Fruit fly (Drosophila melanogaster): Measurements from ENCODE around the gene CG4229.

The CG4229 gene

dm6 chr3L:16566093-16566492 lies 9.5 kb downstream of the CG4229 start:
- TF ChIP-seq NfI (GFP tag; optimal IDR thresholded peaks at IDR 0.05) = no peak
- no peak for TF ChIP-seq CG31224 (GFP tag; IDR thresholded peaks at IDR 0.05)
- TF ChIP-seq CG9609 (GFP tag; optimal IDR thresholded peaks at IDR 0.05) = no peak
- no peak for TF ChIP-seq CG3995 (GFP tag; optimal IDR thresholded peaks at IDR 0.05)
- no peak for TF ChIP-seq CG12942 (GFP tag; optimal IDR thresholded peaks at IDR 0.05)
- no peak for TF ChIP-seq ac (GFP tag; optimal IDR thresholded peaks at IDR 0.05)
- TF ChIP-seq wdn (GFP tag; IDR thresholded peaks at IDR 0.05) = no peak
- TF ChIP-seq CG3163 (GFP tag; optimal IDR thresholded peaks at IDR 0.05) = no peak
- no peak for TF ChIP-seq Ets97D (GFP tag; optimal IDR thresholded peaks at IDR 0.05)
- peak; percentile 29 for TF ChIP-seq CG12391 (tag; optimal IDR thresholded peaks at IDR 0.05)
- no peak for TF ChIP-seq tap (tag; optimal IDR thresholded peaks at IDR 0.05)
- TF ChIP-seq Poxn (GFP tag; IDR thresholded peaks at IDR 0.05) = no peak
- TF ChIP-seq CG32767 (GFP tag; IDR thresholded peaks at IDR 0.05) = no peak
- no peak for TF ChIP-seq Lhr (GFP tag; optimal IDR thresholded peaks at IDR 0.05)
- peak; percentile 51 for TF ChIP-seq zen (tag; optimal IDR thresholded peaks at IDR 0.05)
- TF ChIP-seq CG9727 (GFP tag; optimal IDR thresholded peaks at IDR 0.05) = peak; percentile 11
- no peak for TF ChIP-seq z (GFP tag; IDR thresholded peaks at IDR 0.05)
- TF ChIP-seq lab (GFP tag; optimal IDR thresholded peaks at IDR 0.05) = no peak
- no peak for TF ChIP-seq CG6765 (GFP tag; optimal IDR thresholded peaks at IDR 0.05)
- TF ChIP-seq CG43689 (GFP tag; IDR thresholded peaks at IDR 0.05) = no peak
- no peak for TF ChIP-seq NC2β (GFP tag; optimal IDR thresholded peaks at IDR 0.05)
- TF ChIP-seq fd102C (GFP tag; optimal IDR thresholded peaks at IDR 0.05) = no peak
- TF ChIP-seq CG11695 (GFP tag; IDR thresholded peaks at IDR 0.05) = no peak
- no peak for TF ChIP-seq tll (GFP tag; optimal IDR thresholded peaks at IDR 0.05)
- no peak for TF ChIP-seq ase (GFP tag; IDR thresholded peaks at IDR 0.05)
- no peak for TF ChIP-seq Bdp1 (GFP tag; optimal IDR thresholded peaks at IDR 0.05)
- no peak for TF ChIP-seq CG14667 (GFP tag; IDR thresholded peaks at IDR 0.05)
- TF ChIP-seq GATAe (GFP tag; conservative IDR thresholded peaks at IDR 0.05) = no peak
- TF ChIP-seq CG7928 (GFP tag; optimal IDR thresholded peaks at IDR 0.05) = no peak
- no peak for TF ChIP-seq CG16779 (GFP tag; IDR thresholded peaks at IDR 0.05)
- no peak for TF ChIP-seq jing (GFP tag; optimal IDR thresholded peaks at IDR 0.05)
- TF ChIP-seq CG7745 (tag; optimal IDR thresholded peaks at IDR 0.05) = no peak
- TF ChIP-seq CG13775 (GFP tag; optimal IDR thresholded peaks at IDR 0.05) = no peak
- TF ChIP-seq CG11560 (tag; IDR thresholded peaks at IDR 0.05) = no peak
- no peak for TF ChIP-seq lov (optimal IDR thresholded peaks at IDR 0.05)
- no peak for TF ChIP-seq lov (GFP tag; IDR thresholded peaks at IDR 0.05)
- TF ChIP-seq kah (GFP tag; optimal IDR thresholded peaks at IDR 0.05) = no peak
- peak; percentile 68 for TF ChIP-seq sens (GFP tag)
- no peak for TF ChIP-seq sqz (GFP tag; optimal IDR thresholded peaks at IDR 0.05)
- no peak for TF ChIP-seq chif (GFP tag; optimal IDR thresholded peaks at IDR 0.05)
- TF ChIP-seq emc (GFP tag; optimal IDR thresholded peaks at IDR 0.05) = no peak
- no peak for TF ChIP-seq repo (GFP tag; optimal IDR thresholded peaks at IDR 0.05)
- TF ChIP-seq CG15696 (tag; optimal IDR thresholded peaks at IDR 0.05) = no peak
- TF ChIP-seq ems (GFP tag; optimal IDR thresholded peaks at IDR 0.05) = no peak
- no peak for TF ChIP-seq CG5180 (GFP tag; optimal IDR thresholded peaks at IDR 0.05)
- TF ChIP-seq lbe (GFP tag; optimal IDR thresholded peaks at IDR 0.05) = no peak
- TF ChIP-seq Ptx1 (GFP tag; IDR thresholded peaks at IDR 0.05) = peak; percentile 23; the same call in 1 of the 2 replicates
- TF ChIP-seq CG31441 (GFP tag; IDR thresholded peaks at IDR 0.05) = 0 out of 2 replicates have a peak, but pooled peaks have one; percentile 32
- TF ChIP-seq trh (GFP tag; optimal IDR thresholded peaks at IDR 0.05) = no peak
- TF ChIP-seq peb (GFP tag; IDR thresholded peaks at IDR 0.05) = no peak
- TF ChIP-seq ewg (GFP tag; optimal IDR thresholded peaks at IDR 0.05) = no peak
- no peak for TF ChIP-seq Elba2 (GFP tag; optimal IDR thresholded peaks at IDR 0.05)
- TF ChIP-seq CG10979 (tag; optimal IDR thresholded peaks at IDR 0.05) = peak; percentile 43
